Worm (Caenorhabditis elegans) whole organism, L2 larva: ENCODE data around the gene mrps-18B.

Experiments used
- ZK546.5 ChIP-seq: sonication (generic microtip); optimal IDR thresholded peaks from 2 replicates; lab custom pipeline; 2017; ENCODE audit warnings: missing biosample characterization, missing genetic modification characterization
- alr-1 ChIP-seq: fragments of 150-350 bp; optimal IDR thresholded peaks from 2 replicates; lab custom pipeline; 2014; ENCODE audit warnings: missing biosample characterization, missing genetic modification characterization
- ceh-16 ChIP-seq: fragments of 150-350 bp; optimal IDR thresholded peaks from 2 replicates; lab custom pipeline; 2014; ENCODE audit warnings: missing biosample characterization, missing genetic modification characterization
- elt-1 ChIP-seq: fragments of 150-350 bp; optimal IDR thresholded peaks from 2 replicates; lab custom pipeline; 2014; ENCODE audit warnings: missing biosample characterization, missing genetic modification characterization
- fos-1 ChIP-seq: fragments of 150-350 bp; optimal IDR thresholded peaks from 2 replicates; lab custom pipeline; 2014; ENCODE audit warnings: missing biosample characterization, missing genetic modification characterization
- nhr-237 ChIP-seq: fragments of 150-350 bp; optimal IDR thresholded peaks from 2 replicates; lab custom pipeline; 2014; ENCODE audit warnings: missing biosample characterization, missing genetic modification characterization

ce11 chrII:8499021-8499420 lies 26.5 kb upstream of the mrps-18B start:
- TF ChIP-seq alr-1 (tag; lab: Kevin White, UChicago) = no peak
- TF ChIP-seq ZK546.5 (tag; lab: Kevin White, UChicago) = no peak
- TF ChIP-seq ceh-16 (tag; lab: Kevin White, UChicago) = no peak
- TF ChIP-seq fos-1 (tag; lab: Kevin White, UChicago) = no peak
- TF ChIP-seq elt-1 (tag; lab: Kevin White, UChicago) = no peak
- no peak for TF ChIP-seq nhr-237 (tag; lab: Kevin White, UChicago)
